Worm (Caenorhabditis elegans) whole organism, young adult: ENCODE measurements around the gene Y53F4B.19.
A peak's percentile ranks its signal among the peaks of the same experiment; 100 is the strongest.
"Not testable (repeated sequence)": the region's sequence is repeated elsewhere in the genome, so short reads cannot be mapped to it uniquely, and the experiment has no call there.

Experiments
- F37B4.10 ChIP-seq: fragments of 200-800 bp; sonication (Bioruptor generic); IDR thresholded peaks from 2 replicates; pipeline ENCODE4 v1.3.6; 2022; ENCODE audit warnings: missing genetic modification characterization, missing compliant biosample characterization
- K11D2.4 ChIP-seq: fragments of 200-800 bp; sonication (Bioruptor generic); IDR thresholded peaks from 2 replicates; pipeline ENCODE4 v1.3.6; 2022; ENCODE audit warnings: missing genetic modification reagents, missing genetic modification characterization, missing compliant biosample characterization
- Y67H2A.10 ChIP-seq: fragments of 200-800 bp; sonication (Bioruptor generic); conservative IDR thresholded peaks from 2 replicates; pipeline ENCODE4 v1.3.6; 2022; ENCODE audit warnings: missing genetic modification reagents, missing genetic modification characterization, missing compliant biosample characterization
- atf-7 ChIP-seq: sonication (generic microtip); optimal IDR thresholded peaks from 2 replicates; lab custom pipeline; 2017; ENCODE audit warnings: mild to moderate bottlenecking, missing genetic modification characterization, missing compliant biosample characterization
- attf-3 ChIP-seq: fragments of 200-800 bp; sonication (Bioruptor generic); conservative IDR thresholded peaks from 2 replicates; pipeline ENCODE4 v1.3.6; 2022; ENCODE audit warnings: missing genetic modification reagents, missing genetic modification characterization, missing compliant biosample characterization
- cebp-1 ChIP-seq, 2 experiments: fragments of 200-800 bp in 1 of 2; sonication (Bioruptor generic) in 1 of 2; sonication (generic microtip) in 1 of 2; IDR thresholded peaks in 1 of 2; optimal IDR thresholded peaks in 1 of 2; 2 replicates each; pipeline versions ENCODE4 v1.3.6 to Lab custom; 2017 to 2022; ENCODE audit warnings: missing compliant biosample characterization in 2 of 2, missing genetic modification characterization in 2 of 2, mild to moderate bottlenecking in 1 of 2, missing genetic modification reagents in 1 of 2, moderate library complexity in 1 of 2
- ceh-27 ChIP-seq: fragments of 200-800 bp; sonication (Bioruptor generic); optimal IDR thresholded peaks from 2 replicates; lab custom pipeline; 2018; ENCODE audit warnings: mild to moderate bottlenecking, missing genetic modification characterization, moderate library complexity, missing compliant biosample characterization
- ceh-40 ChIP-seq: fragments of 200-800 bp; sonication (Bioruptor generic); IDR thresholded peaks from 2 replicates; pipeline ENCODE4 v1.3.6; 2022; ENCODE audit warnings: missing genetic modification characterization, missing compliant biosample characterization
- ceh-91 ChIP-seq: fragments of 200-800 bp; sonication (Bioruptor generic); IDR thresholded peaks from 2 replicates; pipeline ENCODE4 v1.3.6; 2022; ENCODE audit warnings: missing genetic modification reagents, missing genetic modification characterization, missing compliant biosample characterization
- ekl-4 ChIP-seq: fragments of 200-800 bp; sonication (Bioruptor generic); IDR thresholded peaks from 2 replicates; pipeline ENCODE4 v1.3.6; 2022; ENCODE audit warnings: missing genetic modification reagents, missing genetic modification characterization, missing compliant biosample characterization
- gei-17 ChIP-seq: fragments of 200-800 bp; sonication (Bioruptor generic); optimal IDR thresholded peaks from 2 replicates; lab custom pipeline; 2018; ENCODE audit warnings: mild to moderate bottlenecking, missing genetic modification characterization, missing compliant biosample characterization
- hmg-1.2 ChIP-seq: fragments of 200-800 bp; sonication (Bioruptor generic); IDR thresholded peaks from 2 replicates; pipeline ENCODE4 v1.3.6; 2022; ENCODE audit warnings: missing genetic modification reagents, missing genetic modification characterization, missing compliant biosample characterization
- hmg-20 ChIP-seq: fragments of 200-800 bp; sonication (Bioruptor generic); IDR thresholded peaks from 2 replicates; pipeline ENCODE4 v1.3.6; 2022; ENCODE audit warnings: missing genetic modification reagents, missing genetic modification characterization, missing compliant biosample characterization
- hrde-1 ChIP-seq: sonication (generic microtip); optimal IDR thresholded peaks from 2 replicates; lab custom pipeline; 2016; ENCODE audit warnings: missing genetic modification characterization, mild to moderate bottlenecking, missing compliant biosample characterization, moderate library complexity, missing genotype, missing genetic modification reagents, borderline replicate concordance
- let-526 ChIP-seq: fragments of 200-800 bp; sonication (Bioruptor generic); IDR thresholded peaks from 2 replicates; pipeline ENCODE4 v1.3.6; 2022; ENCODE audit warnings: missing genetic modification reagents, missing genetic modification characterization, missing compliant biosample characterization
- lin-26 ChIP-seq: fragments of 200-800 bp; sonication (Bioruptor generic); IDR thresholded peaks from 2 replicates; pipeline ENCODE4 v1.3.6; 2022; ENCODE audit warnings: missing genetic modification reagents, missing genetic modification characterization, missing compliant biosample characterization
- madf-10 ChIP-seq: sonication (generic microtip); optimal IDR thresholded peaks from 2 replicates; lab custom pipeline; 2016; ENCODE audit warnings: mild to moderate bottlenecking, missing genetic modification characterization, missing compliant biosample characterization
- mcd-1 ChIP-seq: fragments of 200-800 bp; sonication (Bioruptor generic); IDR thresholded peaks from 2 replicates; pipeline ENCODE4 v1.3.6; 2022; ENCODE audit warnings: missing genetic modification reagents, missing genetic modification characterization, missing compliant biosample characterization
- mxl-1 ChIP-seq: sonication (generic microtip); optimal IDR thresholded peaks from 2 replicates; lab custom pipeline; 2016; ENCODE audit warnings: missing genetic modification characterization, missing compliant biosample characterization
- nfyb-1 ChIP-seq: fragments of 200-800 bp; sonication (Bioruptor generic); IDR thresholded peaks from 2 replicates; pipeline ENCODE4 v1.3.6; 2022; ENCODE audit warnings: missing genetic modification reagents, missing genetic modification characterization, missing compliant biosample characterization
- nhr-120 ChIP-seq: fragments of 200-800 bp; sonication (Bioruptor generic); IDR thresholded peaks from 2 replicates; pipeline ENCODE4 v1.3.6; 2022; ENCODE audit warnings: missing genetic modification characterization, missing compliant biosample characterization
- pbrm-1 ChIP-seq: fragments of 200-800 bp; sonication (Bioruptor generic); IDR thresholded peaks from 2 replicates; pipeline ENCODE4 v1.3.6; 2022; ENCODE audit warnings: missing genetic modification reagents, missing genetic modification characterization, missing compliant biosample characterization
- rcor-1 ChIP-seq: fragments of 200-800 bp; sonication (Bioruptor generic); IDR thresholded peaks from 2 replicates; pipeline ENCODE4 v1.3.6; 2022; ENCODE audit warnings: missing genetic modification reagents, missing genetic modification characterization, missing compliant biosample characterization
- sdz-38 ChIP-seq: sonication (generic microtip); optimal IDR thresholded peaks from 2 replicates; lab custom pipeline; 2016; ENCODE audit warnings: missing genotype, missing genetic modification characterization, missing compliant biosample characterization
- snpc-1.3 ChIP-seq: sonication (generic microtip); optimal IDR thresholded peaks from 2 replicates; lab custom pipeline; 2017; ENCODE audit warnings: missing genetic modification characterization, mild to moderate bottlenecking, missing compliant biosample characterization, antibody characterized with exemption, moderate library complexity, missing genotype, missing genetic modification reagents; ENCODE audit not compliant: insufficient read depth
- snpc-4 ChIP-seq, 5 experiments: fragments of 150-350 bp in 1 of 5; sonication (generic microtip) in 4 of 5; optimal IDR thresholded peaks; 2 replicates each; lab custom pipeline; 2014 to 2018; ENCODE audit warnings: missing genetic modification characterization in 5 of 5, missing biosample characterization in 3 of 5, antibody characterized with exemption in 2 of 5, mild to moderate bottlenecking in 2 of 5, missing compliant biosample characterization in 2 of 5, missing genotype in 2 of 5, moderate library complexity in 2 of 5, missing genetic modification reagents in 1 of 5
- tbx-9 ChIP-seq: sonication (generic microtip); optimal IDR thresholded peaks from 2 replicates; lab custom pipeline; 2016; ENCODE audit warnings: borderline replicate concordance, missing genetic modification characterization, inconsistent platforms, missing compliant biosample characterization
- zfh-2 ChIP-seq: fragments of 200-800 bp; sonication (Bioruptor generic); conservative IDR thresholded peaks from 2 replicates; pipeline ENCODE4 v1.3.6; 2022; ENCODE audit warnings: missing genetic modification reagents, missing genetic modification characterization, missing compliant biosample characterization
- ztf-22 ChIP-seq: fragments of 200-800 bp; sonication (Bioruptor generic); optimal IDR thresholded peaks from 2 replicates; lab custom pipeline; 2018; ENCODE audit warnings: mild to moderate bottlenecking, missing genetic modification characterization, moderate library complexity, missing compliant biosample characterization
- ztf-25 ChIP-seq: fragments of 200-800 bp; sonication (Bioruptor generic); IDR thresholded peaks from 2 replicates; pipeline ENCODE4 v1.3.6; 2022; ENCODE audit warnings: missing genetic modification reagents, missing genetic modification characterization, missing compliant biosample characterization
- ztf-28 ChIP-seq: fragments of 200-800 bp; sonication (Bioruptor generic); IDR thresholded peaks from 2 replicates; pipeline ENCODE4 v1.3.6; 2022; ENCODE audit warnings: missing genetic modification reagents, missing genetic modification characterization, missing compliant biosample characterization

Y53F4B.19 gene

ce11 chrII:15037782-15038181 is 39.0 kb upstream of the Y53F4B.19 start, which contains the start of gene Y53F4B.14:
Gene Y53F4B.14 (plus strand): TSS chrII:15037991.
- TF ChIP-seq gei-17 = no peak
- no peak for TF ChIP-seq nhr-120 (GFP tag; lab: Robert Waterston, UW)
- no peak for TF ChIP-seq madf-10
- TF ChIP-seq ztf-25 = no peak
- no peak for TF ChIP-seq atf-7 (tag; lab: Kevin White, UChicago)
- TF ChIP-seq ceh-40 = no peak
- no peak for TF ChIP-seq cebp-1 (GFP tag; IDR thresholded peaks at IDR 0.05; lab: Robert Waterston, UW)
- TF ChIP-seq cebp-1 (tag; optimal IDR thresholded peaks at IDR 0.05; lab: Kevin White, UChicago) = peak; percentile 78

ce11 chrII:15039104-15039503 is 37.6 kb upstream of the Y53F4B.19 start, which contains the start of gene trip-4:
Gene trip-4 (plus strand): TSS chrII:15039404.
- TF ChIP-seq mxl-1 (tag; lab: Kevin White, UChicago) = no peak
- TF ChIP-seq ztf-22 = no peak
- no peak for TF ChIP-seq Y67H2A.10 (GFP tag; lab: Robert Waterston, UW)
- no peak for TF ChIP-seq hrde-1
- no peak for TF ChIP-seq ceh-91 (GFP tag; lab: Robert Waterston, UW)
- no peak for TF ChIP-seq ceh-27 (GFP tag; lab: Kevin White, UChicago)
- TF ChIP-seq snpc-1.3 (tag; lab: Kevin White, UChicago) = no peak
- TF ChIP-seq sdz-38 (tag; lab: Kevin White, UChicago) = no peak
- no peak for TF ChIP-seq tbx-9 (tag; lab: Kevin White, UChicago)

DNA sequence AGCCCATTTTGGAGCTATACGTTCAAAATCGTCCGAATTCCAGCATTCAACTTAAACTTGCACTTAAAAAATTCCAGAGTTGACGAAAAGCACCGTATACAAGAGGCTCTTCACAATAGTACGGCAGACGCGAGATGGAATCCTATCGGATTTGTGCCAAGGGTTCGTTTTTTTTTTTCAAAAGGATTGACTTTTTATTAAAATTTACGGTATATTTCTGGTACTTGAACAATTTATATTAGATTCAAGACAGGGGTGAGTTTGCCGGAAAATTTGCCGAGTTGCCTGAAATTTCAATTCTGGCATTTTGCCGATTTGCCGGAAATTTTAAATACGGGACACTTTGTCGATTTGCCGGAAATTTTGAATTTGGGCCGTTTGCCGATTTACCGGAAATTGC is 34.4 kb upstream of the Y53F4B.19 start:
- peak; percentile 65; the same call in 1 of the 2 replicates for TF ChIP-seq F37B4.10 (GFP tag; lab: Robert Waterston, UW)
- no peak for TF ChIP-seq ztf-28 (GFP tag; lab: Robert Waterston, UW)

DNA sequence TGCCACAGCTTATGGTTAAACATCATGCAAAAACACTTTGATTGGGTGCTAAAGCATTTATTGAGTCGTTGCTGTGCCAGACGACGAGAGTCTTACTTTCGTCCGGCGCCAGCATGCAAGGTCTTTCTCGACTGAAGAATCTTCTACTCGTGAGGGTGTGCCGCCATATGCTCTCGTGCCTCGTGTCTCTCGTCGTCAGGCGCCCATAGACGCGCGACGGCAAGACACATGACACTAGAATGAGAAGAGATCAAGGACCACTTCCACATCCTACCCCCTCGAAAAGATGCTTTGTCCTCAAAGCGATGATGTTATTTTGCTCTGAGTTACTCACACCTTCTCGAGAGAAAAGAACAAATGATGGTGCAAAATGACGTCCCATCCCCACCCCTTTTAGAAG is 34.0 kb upstream of the Y53F4B.19 start:
- TF ChIP-seq ceh-27 (GFP tag; lab: Kevin White, UChicago) = peak; percentile 44
- 0 out of 2 replicates have a peak, but pooled peaks have one; percentile 14 for TF ChIP-seq attf-3 (GFP tag; lab: Robert Waterston, UW)
- peak; percentile 89 for TF ChIP-seq nfyb-1 (GFP tag; lab: Robert Waterston, UW)
- peak; percentile 48; the same call in 1 of the 2 replicates for TF ChIP-seq lin-26 (GFP tag; lab: Robert Waterston, UW)
- not testable (repeated sequence) for TF ChIP-seq snpc-4 (GFP tag; optimal IDR thresholded peaks at IDR 0.05; lab: Kevin White, UChicago); cebp-1 (GFP tag; IDR thresholded peaks at IDR 0.05; lab: Robert Waterston, UW)
- peak in 1 of 4 experiments; percentile 17 for TF ChIP-seq snpc-4 (tag; optimal IDR thresholded peaks at IDR 0.05; lab: Kevin White, UChicago)
- TF ChIP-seq pbrm-1 (GFP tag; lab: Robert Waterston, UW) = peak; percentile 66; the same call in 1 of the 2 replicates
- 0 out of 2 replicates have a peak, but pooled peaks have one; percentile 38 for TF ChIP-seq hmg-20 (GFP tag; lab: Robert Waterston, UW)
- TF ChIP-seq rcor-1 (GFP tag; lab: Robert Waterston, UW) = peak; percentile 58; the same call in 1 of the 2 replicates
- peak; percentile 35 for TF ChIP-seq cebp-1 (tag; optimal IDR thresholded peaks at IDR 0.05; lab: Kevin White, UChicago)
- peak; percentile 54 for TF ChIP-seq mcd-1 (GFP tag; lab: Robert Waterston, UW)
- TF ChIP-seq K11D2.4 (GFP tag; lab: Robert Waterston, UW) = peak; percentile 55
- peak; percentile 47 for TF ChIP-seq hmg-1.2 (GFP tag; lab: Robert Waterston, UW)
- TF ChIP-seq ekl-4 (GFP tag; lab: Robert Waterston, UW) = 0 out of 2 replicates have a peak, but pooled peaks have one; percentile 35
- peak; percentile 56; the same call in 1 of the 2 replicates for TF ChIP-seq let-526 (GFP tag; lab: Robert Waterston, UW)
- TF ChIP-seq zfh-2 = peak; percentile 62
